Fruit fly (Drosophila melanogaster): ENCODE measurements around the gene Sap130.

- no peak for TF ChIP-seq fd96Ca (GFP tag; IDR thresholded peaks at IDR 0.05)
- no peak for TF ChIP-seq CG34367 (tag; optimal IDR thresholded peaks at IDR 0.05)
- no peak for TF ChIP-seq CG8301 (tag; optimal IDR thresholded peaks at IDR 0.05)
- no peak for TF ChIP-seq CG15710 (tag; optimal IDR thresholded peaks at IDR 0.05)
- no peak for TF ChIP-seq CG9948 (tag; optimal IDR thresholded peaks at IDR 0.05)
- TF ChIP-seq Snoo (tag; optimal IDR thresholded peaks at IDR 0.05) = no peak
These were observed 2.7 kb downstream of the Sap130 start, which contains the start of gene CG32110 for dm6 chr3L:12808421-12808820.

All from whole organism, pupa.